Fruit fly (Drosophila melanogaster) whole organism, embryonic: Measurements from ENCODE around the gene CG9886.
A peak's percentile ranks its signal among the peaks of the same experiment; 100 is the strongest.

Experiments
- CG10366 ChIP-seq: fragments of 200-800 bp; sonication (Bioruptor generic); IDR thresholded peaks from 2 replicates; pipeline ENCODE4 v1.3.6; 2022; ENCODE audit warnings: missing biosample characterization, missing genetic modification characterization
- CG10431 ChIP-seq: fragments of 200-800 bp; sonication (Bioruptor generic); optimal IDR thresholded peaks from 3 replicates; lab custom pipeline; 2018; ENCODE audit warnings: missing biosample characterization, mild to moderate bottlenecking, missing genetic modification characterization
- CG11504 ChIP-seq: fragments of 200-800 bp; sonication (Bioruptor generic); optimal IDR thresholded peaks from 3 replicates; lab custom pipeline; 2019; ENCODE audit warnings: missing biosample characterization, mild to moderate bottlenecking, missing genetic modification characterization, moderate library complexity
- CG12071 ChIP-seq: fragments of 200-800 bp; sonication (Bioruptor generic); optimal IDR thresholded peaks from 3 replicates; lab custom pipeline; 2018; ENCODE audit warnings: missing biosample characterization, mild to moderate bottlenecking, missing genetic modification characterization
- CG12236 ChIP-seq: fragments of 200-800 bp; sonication (Bioruptor generic); optimal IDR thresholded peaks from 2 replicates; lab custom pipeline; 2016; ENCODE audit warnings: missing biosample characterization, missing genetic modification characterization
- CG12659 ChIP-seq: fragments of 200-800 bp; sonication (Bioruptor generic); optimal IDR thresholded peaks from 3 replicates; lab custom pipeline; 2017; ENCODE audit warnings: mild to moderate bottlenecking, missing biosample characterization, missing genetic modification reagents, missing genetic modification characterization
- CG12942 ChIP-seq: fragments of 200-800 bp; sonication (Bioruptor generic); optimal IDR thresholded peaks from 3 replicates; lab custom pipeline; 2016; ENCODE audit warnings: missing biosample characterization, missing genetic modification characterization
- CG15011 ChIP-seq: fragments of 200-800 bp; sonication (Bioruptor generic); optimal IDR thresholded peaks from 3 replicates; lab custom pipeline; 2018; ENCODE audit warnings: missing biosample characterization, mild to moderate bottlenecking, missing genetic modification characterization
- CG17912 ChIP-seq: fragments of 200-800 bp; sonication (Bioruptor generic); optimal IDR thresholded peaks from 2 replicates; lab custom pipeline; 2018; ENCODE audit warnings: missing biosample characterization, mild to moderate bottlenecking, missing genetic modification characterization
- CG18262 ChIP-seq: fragments of 200-800 bp; optimal IDR thresholded peaks from 3 replicates; lab custom pipeline; 2019; ENCODE audit warnings: missing biosample characterization, mild to moderate bottlenecking, missing genetic modification characterization, moderate library complexity
- CG18476 ChIP-seq: fragments of 200-800 bp; sonication (Bioruptor generic); optimal IDR thresholded peaks from 2 replicates; lab custom pipeline; 2016; ENCODE audit warnings: missing biosample characterization, mild to moderate bottlenecking, missing genetic modification characterization
- CG30431 ChIP-seq: fragments of 200-800 bp; sonication (Bioruptor generic); optimal IDR thresholded peaks from 2 replicates; lab custom pipeline; 2017; ENCODE audit warnings: missing biosample characterization, missing genetic modification characterization
- CG33557 ChIP-seq: fragments of 200-800 bp; sonication (Bioruptor generic); optimal IDR thresholded peaks from 2 replicates; lab custom pipeline; 2019; ENCODE audit warnings: missing biosample characterization, mild to moderate bottlenecking, missing genetic modification characterization, moderate library complexity
- CG7271 ChIP-seq: fragments of 200-800 bp; sonication (Bioruptor generic); optimal IDR thresholded peaks from 2 replicates; lab custom pipeline; 2018; ENCODE audit warnings: missing biosample characterization, mild to moderate bottlenecking, missing genetic modification characterization, moderate library complexity
- CG8290 ChIP-seq, 3 experiments: fragments of 200-800 bp; sonication (Bioruptor generic); optimal IDR thresholded peaks; 2 replicates each; lab custom pipeline; 2016 to 2019; ENCODE audit warnings: missing biosample characterization in 3 of 3, missing genetic modification characterization in 3 of 3, mild to moderate bottlenecking in 2 of 3, moderate library complexity in 1 of 3
- Dfd ChIP-seq, 2 experiments: fragments of >200 bp; optimal IDR thresholded peaks; 2 replicates each; lab custom pipeline; 2017; ENCODE audit warnings: missing biosample characterization in 2 of 2, missing genetic modification characterization in 2 of 2
- E2f1 ChIP-seq: fragments of 200-800 bp; sonication (Bioruptor generic); IDR thresholded peaks from 2 replicates; pipeline ENCODE4 v1.3.6; 2022; ENCODE audit warnings: missing biosample characterization, missing genetic modification characterization
- Ets97D ChIP-seq: fragments of 200-800 bp; sonication (Bioruptor generic); optimal IDR thresholded peaks from 3 replicates; lab custom pipeline; 2016; ENCODE audit warnings: missing biosample characterization, missing genetic modification characterization
- H15 ChIP-seq: fragments of 200-800 bp; sonication (Bioruptor generic); IDR thresholded peaks from 3 replicates; pipeline ENCODE4 v1.3.6; 2022; ENCODE audit warnings: missing biosample characterization, missing genetic modification characterization
- Jarid2 ChIP-seq: fragments of 200-800 bp; sonication (Bioruptor generic); optimal IDR thresholded peaks from 3 replicates; lab custom pipeline; 2017; ENCODE audit warnings: mild to moderate bottlenecking, missing biosample characterization, missing genetic modification reagents, missing genetic modification characterization
- Lhr ChIP-seq: fragments of 200-800 bp; sonication (Bioruptor generic); optimal IDR thresholded peaks from 3 replicates; lab custom pipeline; 2017; ENCODE audit warnings: mild to moderate bottlenecking, missing biosample characterization, missing genetic modification reagents, missing genetic modification characterization
- Max ChIP-seq: fragments of 200-800 bp; sonication (Bioruptor generic); optimal IDR thresholded peaks from 2 replicates; lab custom pipeline; 2016; ENCODE audit warnings: missing biosample characterization, mild to moderate bottlenecking, missing genetic modification characterization
- Nf-YB ChIP-seq: fragments of 200-800 bp; sonication (Bioruptor generic); optimal IDR thresholded peaks from 3 replicates; lab custom pipeline; 2019; ENCODE audit warnings: missing biosample characterization, mild to moderate bottlenecking, missing genetic modification characterization, moderate library complexity
- NfI ChIP-seq: fragments of 200-800 bp; sonication (Bioruptor generic); optimal IDR thresholded peaks from 3 replicates; lab custom pipeline; 2018; ENCODE audit warnings: missing biosample characterization, mild to moderate bottlenecking, missing genetic modification characterization, moderate library complexity
- PHDP ChIP-seq: fragments of 200-800 bp; sonication (Bioruptor generic); optimal IDR thresholded peaks from 3 replicates; lab custom pipeline; 2018; ENCODE audit warnings: missing biosample characterization, mild to moderate bottlenecking, missing genetic modification characterization, moderate library complexity
- Six4 ChIP-seq: fragments of 200-800 bp; sonication (Bioruptor generic); optimal IDR thresholded peaks from 2 replicates; lab custom pipeline; 2016; ENCODE audit warnings: missing biosample characterization, missing genetic modification characterization
- Sox100B ChIP-seq: fragments of 200-800 bp; sonication (Bioruptor generic); optimal IDR thresholded peaks from 3 replicates; lab custom pipeline; 2018; ENCODE audit warnings: missing biosample characterization, mild to moderate bottlenecking, missing genetic modification characterization
- Tbp ChIP-seq: fragments of >200 bp; optimal IDR thresholded peaks from 2 replicates; lab custom pipeline; 2018; ENCODE audit warnings: missing biosample characterization, missing genetic modification characterization
- Trl ChIP-seq, 3 experiments: fragments of >200 bp in 2 of 3; fragments of 200-800 bp in 1 of 3; sonication (Bioruptor generic) in 1 of 3; optimal IDR thresholded peaks; 2 replicates in 1 of 3; 3 replicates in 2 of 3; lab custom pipeline; 2016 to 2017; ENCODE audit warnings: missing biosample characterization in 1 of 3, missing genetic modification characterization in 1 of 3
- abd-A ChIP-seq: fragments of 200-800 bp; sonication (Bioruptor generic); optimal IDR thresholded peaks from 3 replicates; lab custom pipeline; 2019; ENCODE audit warnings: missing biosample characterization, mild to moderate bottlenecking, missing genetic modification characterization, moderate library complexity
- bab2 ChIP-seq: fragments of 200-800 bp; sonication (Bioruptor generic); optimal IDR thresholded peaks from 2 replicates; lab custom pipeline; 2016; ENCODE audit warnings: missing biosample characterization, missing genetic modification characterization
- caup ChIP-seq: fragments of 200-800 bp; sonication (Bioruptor generic); optimal IDR thresholded peaks from 3 replicates; lab custom pipeline; 2017; ENCODE audit warnings: missing biosample characterization, mild to moderate bottlenecking, missing genetic modification characterization, moderate library complexity; ENCODE audit not compliant: severe bottlenecking
- chif ChIP-seq, 2 experiments: fragments of 200-800 bp; sonication (Bioruptor generic); optimal IDR thresholded peaks; 3 replicates each; lab custom pipeline; 2016; ENCODE audit warnings: missing biosample characterization in 2 of 2, missing genetic modification characterization in 2 of 2
- dmrt11E ChIP-seq: fragments of 200-800 bp; sonication (Bioruptor generic); optimal IDR thresholded peaks from 3 replicates; lab custom pipeline; 2018; ENCODE audit warnings: missing biosample characterization, mild to moderate bottlenecking, missing genetic modification characterization, moderate library complexity
- emc ChIP-seq: fragments of 200-800 bp; sonication (Bioruptor generic); optimal IDR thresholded peaks from 2 replicates; lab custom pipeline; 2016; ENCODE audit warnings: missing biosample characterization, missing genetic modification characterization
- gfzf ChIP-seq: fragments of 200-800 bp; sonication (Bioruptor generic); optimal IDR thresholded peaks from 2 replicates; lab custom pipeline; 2016; ENCODE audit warnings: missing biosample characterization, mild to moderate bottlenecking, missing genetic modification characterization, moderate library complexity
- gt ChIP-seq: fragments of 200-800 bp; sonication (Bioruptor generic); IDR thresholded peaks from 2 replicates; pipeline ENCODE4 v1.3.6; 2022; ENCODE audit warnings: missing biosample characterization, missing genetic modification characterization
- her ChIP-seq: fragments of 200-800 bp; sonication (Bioruptor generic); optimal IDR thresholded peaks from 2 replicates; lab custom pipeline; 2016; ENCODE audit warnings: missing biosample characterization, missing genetic modification characterization
- ken ChIP-seq: fragments of 200-800 bp; sonication (Bioruptor generic); IDR thresholded peaks from 3 replicates; pipeline ENCODE4 v1.3.6; 2022; ENCODE audit warnings: missing biosample characterization, missing genetic modification characterization
- lola ChIP-seq, 3 experiments: fragments of >200 bp in 2 of 3; fragments of 200-800 bp in 1 of 3; sonication (Bioruptor generic) in 1 of 3; optimal IDR thresholded peaks; 2 replicates each; lab custom pipeline; 2017 to 2019; ENCODE audit warnings: missing biosample characterization in 3 of 3, missing genetic modification characterization in 3 of 3, mild to moderate bottlenecking in 1 of 3, moderate library complexity in 1 of 3
- nerfin-2 ChIP-seq: fragments of 200-800 bp; sonication (Bioruptor generic); IDR thresholded peaks from 2 replicates; pipeline ENCODE4 v1.3.6; 2022; ENCODE audit warnings: missing biosample characterization, missing genetic modification characterization; ENCODE audit not compliant: partially characterized antibody
- oc ChIP-seq: fragments of 200-800 bp; sonication (Bioruptor generic); optimal IDR thresholded peaks from 2 replicates; lab custom pipeline; 2018; ENCODE audit warnings: missing biosample characterization, mild to moderate bottlenecking, missing genetic modification characterization, moderate library complexity
- pho ChIP-seq: fragments of 200-800 bp; sonication (Bioruptor generic); optimal IDR thresholded peaks from 2 replicates; lab custom pipeline; 2016; ENCODE audit warnings: missing biosample characterization, missing genetic modification characterization
- sima ChIP-seq: fragments of 200-800 bp; sonication (Bioruptor generic); optimal IDR thresholded peaks from 2 replicates; lab custom pipeline; 2016; ENCODE audit warnings: missing biosample characterization, missing genetic modification characterization
- sna ChIP-seq: fragments of 200-800 bp; sonication (Bioruptor generic); IDR thresholded peaks from 2 replicates; pipeline ENCODE4 v1.3.6; 2022; ENCODE audit warnings: missing biosample characterization, missing genetic modification characterization; ENCODE audit not compliant: partially characterized antibody
- tap ChIP-seq: fragments of 200-800 bp; optimal IDR thresholded peaks from 3 replicates; lab custom pipeline; 2019; ENCODE audit warnings: missing biosample characterization, mild to moderate bottlenecking, missing genetic modification characterization, moderate library complexity
- tll ChIP-seq, 2 experiments: fragments of 200-800 bp in 1 of 2; fragments of >200 bp in 1 of 2; sonication (Bioruptor generic) in 1 of 2; optimal IDR thresholded peaks; 2 replicates each; lab custom pipeline; 2017 to 2019; ENCODE audit warnings: missing biosample characterization in 2 of 2, missing genetic modification characterization in 2 of 2, mild to moderate bottlenecking in 1 of 2, moderate library complexity in 1 of 2
- ttk ChIP-seq: fragments of 200-800 bp; sonication (Bioruptor generic); IDR thresholded peaks from 2 replicates; pipeline ENCODE4 v2.1.2; 2022; ENCODE audit warnings: missing biosample characterization, missing genetic modification characterization

The CG9886 gene

dm6 chr2L:2433494-2434054 lies 12.9 kb downstream of the CG9886 start (continued):
- peak; percentile 59 for TF ChIP-seq Lhr (GFP tag; lab: Kevin White, UChicago)
- no peak for TF ChIP-seq sna (GFP tag; lab: Robert Waterston, UW)
- peak; percentile 61 for TF ChIP-seq pho
- peak; percentile 69 for TF ChIP-seq CG12071
- TF ChIP-seq gfzf (GFP tag; lab: Kevin White, UChicago): no peak
- TF ChIP-seq emc (GFP tag; lab: Kevin White, UChicago): no peak
- TF ChIP-seq sima (GFP tag; lab: Kevin White, UChicago): peak; percentile 45
- TF ChIP-seq Trl (optimal IDR thresholded peaks at IDR 0.05; lab: Kevin White, UChicago): no peak
- TF ChIP-seq Trl (GFP tag; optimal IDR thresholded peaks at IDR 0.05; lab: Kevin White, UChicago): peak; percentile 87
- TF ChIP-seq CG11504 (tag; lab: Kevin White, UChicago): peak; percentile 93
- no peak for TF ChIP-seq tll (GFP tag; optimal IDR thresholded peaks at IDR 0.05; lab: Kevin White, UChicago)
- TF ChIP-seq ken (GFP tag; lab: Robert Waterston, UW): peak; percentile 92
- TF ChIP-seq Six4: peak; percentile 70
- TF ChIP-seq CG18262 (tag; lab: Kevin White, UChicago): peak; percentile 79
- TF ChIP-seq chif (GFP tag; optimal IDR thresholded peaks at IDR 0.05; lab: Kevin White, UChicago): peak; percentile 83 to 86
- peak; percentile 83 for TF ChIP-seq PHDP (tag; lab: Kevin White, UChicago)
- TF ChIP-seq CG15011 (GFP tag; lab: Kevin White, UChicago): peak; percentile 46
- TF ChIP-seq Nf-YB (GFP tag; lab: Kevin White, UChicago): peak; percentile 38
- no peak for TF ChIP-seq nerfin-2 (GFP tag; lab: Robert Waterston, UW)
- peak; percentile 77 for TF ChIP-seq E2f1 (GFP tag; lab: Robert Waterston, UW)
- TF ChIP-seq Tbp (GFP tag; lab: Kevin White, UChicago): no peak
- TF ChIP-seq CG18476 (GFP tag; lab: Kevin White, UChicago): peak; percentile 71
- TF ChIP-seq lola (GFP tag; optimal IDR thresholded peaks at IDR 0.05; lab: Kevin White, UChicago): peak in 1 of 3 experiments; percentile 60
- TF ChIP-seq H15 (GFP tag; lab: Robert Waterston, UW): peak; percentile 84
- no peak for TF ChIP-seq abd-A
- peak; percentile 76 for TF ChIP-seq CG12659 (GFP tag; lab: Kevin White, UChicago)
- no peak for TF ChIP-seq CG33557 (GFP tag; lab: Kevin White, UChicago)
- no peak for TF ChIP-seq Dfd (GFP tag; optimal IDR thresholded peaks at IDR 0.05; lab: Kevin White, UChicago)
- TF ChIP-seq CG7271 (tag; lab: Kevin White, UChicago): no peak
- TF ChIP-seq oc (tag; lab: Kevin White, UChicago): peak; percentile 83
- TF ChIP-seq her (GFP tag; lab: Kevin White, UChicago): peak; percentile 76
- TF ChIP-seq gt: peak; percentile 60
- peak; percentile 89 for TF ChIP-seq CG10366 (GFP tag; lab: Robert Waterston, UW)
- peak; percentile 41 for TF ChIP-seq Jarid2
- TF ChIP-seq Sox100B (GFP tag; lab: Kevin White, UChicago): peak; percentile 83
- TF ChIP-seq NfI: peak; percentile 86
- TF ChIP-seq CG10431: peak; percentile 50
- TF ChIP-seq Max (GFP tag; lab: Kevin White, UChicago): peak; percentile 61
- peak; percentile 80 for TF ChIP-seq CG12942 (GFP tag; lab: Kevin White, UChicago)
- peak; percentile 72 for TF ChIP-seq CG12236 (GFP tag; lab: Kevin White, UChicago)
- TF ChIP-seq dmrt11E (tag; lab: Kevin White, UChicago): peak; percentile 47
- TF ChIP-seq caup (GFP tag; lab: Kevin White, UChicago): peak; percentile 64
- peak; percentile 52 for TF ChIP-seq CG30431 (GFP tag; lab: Kevin White, UChicago)
- TF ChIP-seq CG17912 (GFP tag; lab: Kevin White, UChicago): peak; percentile 54
- peak; percentile 75 for TF ChIP-seq bab2 (GFP tag; lab: Kevin White, UChicago)
- peak; percentile 48 for TF ChIP-seq Ets97D (GFP tag; lab: Kevin White, UChicago)
- TF ChIP-seq CG8290 (GFP tag; optimal IDR thresholded peaks at IDR 0.05; lab: Kevin White, UChicago): peak; percentile 51
- TF ChIP-seq CG8290 (tag; optimal IDR thresholded peaks at IDR 0.05; lab: Kevin White, UChicago): peak in 1 of 2 experiments; percentile 85
- peak; percentile 81 for TF ChIP-seq tap (tag; lab: Kevin White, UChicago)
- peak; percentile 89 for TF ChIP-seq ttk (GFP tag; lab: Robert Waterston, UW)
